Fruit fly (Drosophila melanogaster) whole organism, embryonic: ENCODE measurements around the gene Atac2.

Source experiments
- Abd-B ChIP-seq: fragments of 200-800 bp; sonication (Bioruptor generic); optimal IDR thresholded peaks from 2 replicates; lab custom pipeline; 2018; ENCODE audit warnings: missing biosample characterization, mild to moderate bottlenecking, missing genetic modification characterization, moderate library complexity
- BEAF-32 ChIP-seq: fragments of 200-800 bp; sonication (Bioruptor generic); optimal IDR thresholded peaks from 3 replicates; lab custom pipeline; 2017; ENCODE audit warnings: missing biosample characterization, missing genetic modification characterization, mild to moderate bottlenecking, moderate library complexity, missing genetic modification reagents
- C15 ChIP-seq: fragments of 200-800 bp; sonication (Bioruptor generic); IDR thresholded peaks from 3 replicates; pipeline ENCODE4 v1.3.6; 2022; ENCODE audit warnings: missing biosample characterization, missing genetic modification characterization
- CG10267 ChIP-seq: fragments of 200-800 bp; sonication (Bioruptor generic); optimal IDR thresholded peaks from 2 replicates; lab custom pipeline; 2018; ENCODE audit warnings: missing biosample characterization, mild to moderate bottlenecking, missing genetic modification characterization, moderate library complexity
- CG11085 ChIP-seq: fragments of 200-800 bp; sonication (Bioruptor generic); IDR thresholded peaks from 2 replicates; pipeline ENCODE4 v1.3.6; 2022; ENCODE audit warnings: missing biosample characterization, missing genetic modification characterization
- CG12299 ChIP-seq: fragments of 200-800 bp; sonication (Bioruptor generic); optimal IDR thresholded peaks from 2 replicates; lab custom pipeline; 2018; ENCODE audit warnings: missing biosample characterization, mild to moderate bottlenecking, missing genetic modification characterization
- CG1233 ChIP-seq: fragments of 200-800 bp; sonication (Bioruptor generic); optimal IDR thresholded peaks from 4 replicates; lab custom pipeline; 2018; ENCODE audit warnings: missing biosample characterization, mild to moderate bottlenecking, missing genetic modification characterization
- CG13123 ChIP-seq: fragments of 200-800 bp; sonication (Bioruptor generic); optimal IDR thresholded peaks from 2 replicates; lab custom pipeline; 2016; ENCODE audit warnings: missing biosample characterization, missing genetic modification characterization
- CG13894 ChIP-seq: fragments of 200-800 bp; sonication (Bioruptor generic); optimal IDR thresholded peaks from 3 replicates; lab custom pipeline; 2018; ENCODE audit warnings: missing biosample characterization, mild to moderate bottlenecking, missing genetic modification characterization, moderate library complexity
- CG16863 ChIP-seq: fragments of 200-800 bp; sonication (Bioruptor generic); optimal IDR thresholded peaks from 3 replicates; lab custom pipeline; 2016; ENCODE audit warnings: missing biosample characterization, missing genetic modification characterization
- CG18476 ChIP-seq: fragments of 200-800 bp; sonication (Bioruptor generic); optimal IDR thresholded peaks from 2 replicates; lab custom pipeline; 2016; ENCODE audit warnings: missing biosample characterization, mild to moderate bottlenecking, missing genetic modification characterization
- CG2712 ChIP-seq: fragments of 200-800 bp; optimal IDR thresholded peaks from 3 replicates; lab custom pipeline; 2019; ENCODE audit warnings: missing biosample characterization, mild to moderate bottlenecking, missing genetic modification characterization, moderate library complexity
- CG3847 ChIP-seq: fragments of 200-800 bp; sonication (Bioruptor generic); IDR thresholded peaks from 2 replicates; pipeline ENCODE4 v1.3.6; 2022; ENCODE audit warnings: missing biosample characterization, missing genetic modification characterization
- CG3995 ChIP-seq: fragments of 200-800 bp; sonication (Bioruptor generic); optimal IDR thresholded peaks from 3 replicates; lab custom pipeline; 2016; ENCODE audit warnings: missing biosample characterization, missing genetic modification characterization
- CG42726 ChIP-seq: fragments of 200-800 bp; sonication (Bioruptor generic); IDR thresholded peaks from 2 replicates; pipeline ENCODE4 v1.3.6; 2022; ENCODE audit warnings: missing biosample characterization, missing genetic modification characterization; ENCODE audit not compliant: partially characterized antibody
- CG6791 ChIP-seq: fragments of 200-800 bp; sonication (Bioruptor generic); IDR thresholded peaks from 3 replicates; pipeline ENCODE4 v1.3.6; 2022; ENCODE audit warnings: missing biosample characterization, missing genetic modification characterization; ENCODE audit not compliant: partially characterized antibody
- CG7987 ChIP-seq: fragments of 200-800 bp; sonication (Bioruptor generic); optimal IDR thresholded peaks from 2 replicates; lab custom pipeline; 2018; ENCODE audit warnings: missing biosample characterization, mild to moderate bottlenecking, missing genetic modification characterization, moderate library complexity
- CG9215 ChIP-seq: fragments of 200-800 bp; sonication (Bioruptor generic); IDR thresholded peaks from 2 replicates; pipeline ENCODE4 v1.3.6; 2022; ENCODE audit warnings: missing biosample characterization, missing genetic modification characterization
- CG9932 ChIP-seq: fragments of 200-800 bp; sonication (Bioruptor generic); IDR thresholded peaks from 2 replicates; pipeline ENCODE4 v1.3.6; 2022; ENCODE audit warnings: missing biosample characterization, missing genetic modification characterization
- Dfd ChIP-seq, 2 experiments: fragments of >200 bp; optimal IDR thresholded peaks; 2 replicates each; lab custom pipeline; 2017; ENCODE audit warnings: missing biosample characterization in 2 of 2, missing genetic modification characterization in 2 of 2
- Dll ChIP-seq: fragments of 200-800 bp; sonication (Bioruptor generic); IDR thresholded peaks from 4 replicates; pipeline ENCODE4 v1.3.6; 2022; ENCODE audit warnings: missing biosample characterization, missing genetic modification characterization; ENCODE audit not compliant: partially characterized antibody
- Dref ChIP-seq: fragments of 200-800 bp; sonication (Bioruptor generic); IDR thresholded peaks from 2 replicates; pipeline ENCODE4 v1.3.6; 2022; ENCODE audit warnings: missing biosample characterization, missing genetic modification characterization
- Hand ChIP-seq: fragments of 200-800 bp; sonication (Bioruptor generic); optimal IDR thresholded peaks from 2 replicates; lab custom pipeline; 2017; ENCODE audit warnings: mild to moderate bottlenecking, missing biosample characterization, missing genetic modification reagents, missing genetic modification characterization
- Mes4 ChIP-seq: fragments of 200-800 bp; sonication (Bioruptor generic); optimal IDR thresholded peaks from 2 replicates; lab custom pipeline; 2016; ENCODE audit warnings: missing biosample characterization, missing genetic modification characterization
- NC2α ChIP-seq: fragments of 200-800 bp; sonication (Bioruptor generic); optimal IDR thresholded peaks from 2 replicates; lab custom pipeline; 2016; ENCODE audit warnings: missing biosample characterization, missing genetic modification characterization
- NK7.1 ChIP-seq: fragments of 200-800 bp; sonication (Bioruptor generic); optimal IDR thresholded peaks from 3 replicates; lab custom pipeline; 2016; ENCODE audit warnings: missing biosample characterization, missing genetic modification characterization
- NfI ChIP-seq: fragments of 200-800 bp; sonication (Bioruptor generic); optimal IDR thresholded peaks from 3 replicates; lab custom pipeline; 2018; ENCODE audit warnings: missing biosample characterization, mild to moderate bottlenecking, missing genetic modification characterization, moderate library complexity
- PHDP ChIP-seq: fragments of 200-800 bp; sonication (Bioruptor generic); optimal IDR thresholded peaks from 3 replicates; lab custom pipeline; 2018; ENCODE audit warnings: missing biosample characterization, mild to moderate bottlenecking, missing genetic modification characterization, moderate library complexity
- Ravus ChIP-seq: fragments of 200-800 bp; sonication (Bioruptor generic); IDR thresholded peaks from 2 replicates; pipeline ENCODE4 v1.3.6; 2022; ENCODE audit warnings: missing biosample characterization, missing genetic modification characterization
- Ssrp ChIP-seq: fragments of 200-800 bp; sonication (Bioruptor generic); optimal IDR thresholded peaks from 2 replicates; lab custom pipeline; 2018; ENCODE audit warnings: missing biosample characterization, mild to moderate bottlenecking, missing genetic modification characterization, moderate library complexity
- Usf ChIP-seq: fragments of 200-800 bp; sonication (Bioruptor generic); optimal IDR thresholded peaks from 2 replicates; lab custom pipeline; 2017; ENCODE audit warnings: missing genotype, missing biosample characterization, missing genetic modification characterization
- al ChIP-seq: fragments of 200-800 bp; sonication (Bioruptor generic); IDR thresholded peaks from 2 replicates; pipeline ENCODE4 v1.3.6; 2022; ENCODE audit warnings: missing biosample characterization, missing genetic modification characterization
- ato ChIP-seq: fragments of 200-800 bp; sonication (Bioruptor generic); IDR thresholded peaks from 2 replicates; pipeline ENCODE4 v1.3.6; 2022; ENCODE audit warnings: missing biosample characterization, missing genetic modification characterization; ENCODE audit not compliant: partially characterized antibody
- crol ChIP-seq: fragments of 200-800 bp; sonication (Bioruptor generic); IDR thresholded peaks from 2 replicates; pipeline ENCODE4 v1.3.6; 2022; ENCODE audit warnings: missing biosample characterization, missing genetic modification characterization
- da ChIP-seq: fragments of 200-800 bp; sonication (Bioruptor generic); optimal IDR thresholded peaks from 2 replicates; lab custom pipeline; 2016; ENCODE audit warnings: missing biosample characterization, missing genetic modification characterization
- fd96Cb ChIP-seq: fragments of 200-800 bp; sonication (Bioruptor generic); optimal IDR thresholded peaks from 2 replicates; lab custom pipeline; 2018; ENCODE audit warnings: missing biosample characterization, mild to moderate bottlenecking, missing genetic modification characterization, moderate library complexity
- fru ChIP-seq: fragments of >200 bp; optimal IDR thresholded peaks from 2 replicates; lab custom pipeline; 2017
- fu2 ChIP-seq: fragments of 200-800 bp; sonication (Bioruptor generic); optimal IDR thresholded peaks from 2 replicates; lab custom pipeline; 2016; ENCODE audit warnings: missing biosample characterization, missing genetic modification characterization
- gt ChIP-seq: fragments of 200-800 bp; sonication (Bioruptor generic); IDR thresholded peaks from 2 replicates; pipeline ENCODE4 v1.3.6; 2022; ENCODE audit warnings: missing biosample characterization, missing genetic modification characterization
- lola ChIP-seq, 3 experiments: fragments of >200 bp in 2 of 3; fragments of 200-800 bp in 1 of 3; sonication (Bioruptor generic) in 1 of 3; optimal IDR thresholded peaks; 2 replicates each; lab custom pipeline; 2017 to 2019; ENCODE audit warnings: missing biosample characterization in 3 of 3, missing genetic modification characterization in 3 of 3, mild to moderate bottlenecking in 1 of 3, moderate library complexity in 1 of 3
- nmo ChIP-seq: fragments of 200-800 bp; sonication (Bioruptor generic); optimal IDR thresholded peaks from 2 replicates; lab custom pipeline; 2018; ENCODE audit warnings: missing biosample characterization, mild to moderate bottlenecking, missing genetic modification characterization, moderate library complexity
- odd ChIP-seq: fragments of 200-800 bp; sonication (Bioruptor generic); optimal IDR thresholded peaks from 2 replicates; lab custom pipeline; 2017; ENCODE audit warnings: missing biosample characterization, mild to moderate bottlenecking, missing genetic modification characterization
- org-1 ChIP-seq: fragments of 200-800 bp; sonication (Bioruptor generic); optimal IDR thresholded peaks from 2 replicates; lab custom pipeline; 2017; ENCODE audit warnings: missing biosample characterization, missing genetic modification characterization
- p53 ChIP-seq: fragments of 200-800 bp; sonication (Bioruptor generic); optimal IDR thresholded peaks from 2 replicates; lab custom pipeline; 2016; ENCODE audit warnings: missing biosample characterization, missing genetic modification characterization
- psq ChIP-seq: fragments of 200-800 bp; sonication (Bioruptor generic); optimal IDR thresholded peaks from 2 replicates; lab custom pipeline; 2017; ENCODE audit warnings: missing biosample characterization, missing genetic modification characterization
- sim ChIP-seq: fragments of 200-800 bp; sonication (Bioruptor generic); IDR thresholded peaks from 2 replicates; pipeline ENCODE4 v1.3.6; 2022; ENCODE audit warnings: missing biosample characterization, missing genetic modification characterization
- stwl ChIP-seq: fragments of 200-800 bp; sonication (Bioruptor generic); optimal IDR thresholded peaks from 3 replicates; lab custom pipeline; 2018; ENCODE audit warnings: missing biosample characterization, mild to moderate bottlenecking, missing genetic modification characterization, moderate library complexity
- tll ChIP-seq, 2 experiments: fragments of 200-800 bp in 1 of 2; fragments of >200 bp in 1 of 2; sonication (Bioruptor generic) in 1 of 2; optimal IDR thresholded peaks; 2 replicates each; lab custom pipeline; 2017 to 2019; ENCODE audit warnings: missing biosample characterization in 2 of 2, missing genetic modification characterization in 2 of 2, mild to moderate bottlenecking in 1 of 2, moderate library complexity in 1 of 2
- twi ChIP-seq: fragments of 200-800 bp; optimal IDR thresholded peaks from 2 replicates; lab custom pipeline; 2019; ENCODE audit warnings: missing biosample characterization, mild to moderate bottlenecking, missing genetic modification characterization, moderate library complexity
- zen2 ChIP-seq: fragments of 200-800 bp; sonication (Bioruptor generic); IDR thresholded peaks from 3 replicates; pipeline ENCODE4 v1.3.6; 2022; ENCODE audit warnings: missing biosample characterization, missing genetic modification characterization; ENCODE audit not compliant: partially characterized antibody

The Atac2 gene

dm6 chr2L:18604986-18605385 is 7.1 kb downstream of the Atac2 start, which contains the start of gene CG10413 (continued):
- TF ChIP-seq C15 (GFP tag; lab: Robert Waterston, UW): peak; percentile 92
- peak; percentile 99 for TF ChIP-seq NfI (GFP tag; lab: Kevin White, UChicago)
- peak; percentile 56; the same call in 3 of the 4 replicates for TF ChIP-seq Dll (GFP tag; lab: Robert Waterston, UW)
- peak; percentile 92 for TF ChIP-seq CG13123
- peak; percentile 97 for TF ChIP-seq Hand
- TF ChIP-seq CG3995: peak; percentile 86
- peak; percentile 67 for TF ChIP-seq crol (GFP tag; lab: Robert Waterston, UW)
- TF ChIP-seq CG42726 (GFP tag; lab: Robert Waterston, UW): no peak
- TF ChIP-seq CG11085 (GFP tag; lab: Robert Waterston, UW): peak; percentile 96
- peak; percentile 98 for TF ChIP-seq CG12299 (tag; lab: Kevin White, UChicago)
- TF ChIP-seq CG1233: peak; percentile 98
- TF ChIP-seq Ravus (GFP tag; lab: Robert Waterston, UW): peak; percentile 89
- TF ChIP-seq stwl (tag; lab: Kevin White, UChicago): peak; percentile 67
- TF ChIP-seq sim (GFP tag; lab: Robert Waterston, UW): peak; percentile 88; the same call in 1 of the 2 replicates
- peak; percentile 96 for TF ChIP-seq Abd-B
- TF ChIP-seq fru (lab: Kevin White, UChicago): no peak
- TF ChIP-seq CG16863: peak; percentile 96
- TF ChIP-seq NC2α (GFP tag; lab: Kevin White, UChicago): peak; percentile 94
- peak; percentile 30 to 94 for TF ChIP-seq tll (GFP tag; optimal IDR thresholded peaks at IDR 0.05; lab: Kevin White, UChicago)
- peak; percentile 99 for TF ChIP-seq CG9932
- peak; percentile 98 for TF ChIP-seq CG3847 (GFP tag; lab: Robert Waterston, UW)
- TF ChIP-seq CG6791 (GFP tag; lab: Robert Waterston, UW): no peak
- peak; percentile 98 for TF ChIP-seq CG9215 (GFP tag; lab: Robert Waterston, UW)
- TF ChIP-seq p53: peak; percentile 91
- TF ChIP-seq fu2 (GFP tag; lab: Kevin White, UChicago): peak; percentile 98
- TF ChIP-seq NK7.1 (GFP tag; lab: Kevin White, UChicago): peak; percentile 94
- peak in 1 of 3 experiments; percentile 97 for TF ChIP-seq lola (GFP tag; optimal IDR thresholded peaks at IDR 0.05; lab: Kevin White, UChicago)
- peak; percentile 99 for TF ChIP-seq PHDP (tag; lab: Kevin White, UChicago)
- TF ChIP-seq nmo (GFP tag; lab: Kevin White, UChicago): peak; percentile 98
- peak; percentile 95 for TF ChIP-seq Mes4
- peak; percentile 85 for TF ChIP-seq gt
- peak; percentile 96 for TF ChIP-seq da (GFP tag; lab: Kevin White, UChicago)
- TF ChIP-seq Dfd (GFP tag; optimal IDR thresholded peaks at IDR 0.05; lab: Kevin White, UChicago): no peak
- peak; percentile 97 for TF ChIP-seq Ssrp (tag; lab: Kevin White, UChicago)
- no peak for TF ChIP-seq ato (GFP tag; lab: Robert Waterston, UW)
- TF ChIP-seq Dref (GFP tag; lab: Robert Waterston, UW): peak; percentile 47
- peak; percentile 97 for TF ChIP-seq odd (GFP tag; lab: Kevin White, UChicago)
- TF ChIP-seq CG7987: peak; percentile 94
- TF ChIP-seq BEAF-32 (GFP tag; lab: Kevin White, UChicago): peak; percentile 70
- peak; percentile 98 for TF ChIP-seq CG2712 (tag; lab: Kevin White, UChicago)
- TF ChIP-seq zen2 (GFP tag; lab: Robert Waterston, UW): no peak
- TF ChIP-seq Usf (GFP tag; lab: Kevin White, UChicago): peak; percentile 96
- peak; percentile 96 for TF ChIP-seq CG18476
- TF ChIP-seq psq (GFP tag; lab: Kevin White, UChicago): peak; percentile 87
- peak; percentile 98 for TF ChIP-seq CG13894 (tag; lab: Kevin White, UChicago)
- peak; percentile 96 for TF ChIP-seq fd96Cb
- peak; percentile 95 for TF ChIP-seq org-1 (GFP tag; lab: Kevin White, UChicago)
- TF ChIP-seq CG10267 (tag; lab: Kevin White, UChicago): peak; percentile 92
- TF ChIP-seq al: peak; percentile 98
- peak; percentile 96 for TF ChIP-seq twi (tag; lab: Kevin White, UChicago)
